Worm (Caenorhabditis elegans) whole organism, L2 larva: Measurements from ENCODE around the gene fbxb-65.

Experiments
- C34F6.9 ChIP-seq: fragments of 150-350 bp; optimal IDR thresholded peaks from 2 replicates; lab custom pipeline; 2014; ENCODE audit warnings: missing biosample characterization, missing genetic modification characterization
- R02D3.7 ChIP-seq: fragments of 150-350 bp; optimal IDR thresholded peaks from 2 replicates; lab custom pipeline; 2014; ENCODE audit warnings: missing biosample characterization, missing genetic modification characterization
- Y55F3AM.14 ChIP-seq: fragments of 200-800 bp; sonication (Bioruptor generic); optimal IDR thresholded peaks from 2 replicates; lab custom pipeline; 2018; ENCODE audit warnings: mild to moderate bottlenecking, missing genetic modification characterization, missing compliant biosample characterization
- ZK546.5 ChIP-seq: sonication (generic microtip); optimal IDR thresholded peaks from 2 replicates; lab custom pipeline; 2017; ENCODE audit warnings: missing biosample characterization, missing genetic modification characterization
- alr-1 ChIP-seq: fragments of 150-350 bp; optimal IDR thresholded peaks from 2 replicates; lab custom pipeline; 2014; ENCODE audit warnings: missing biosample characterization, missing genetic modification characterization
- ama-1 ChIP-seq: fragments of 150-350 bp; optimal IDR thresholded peaks from 2 replicates; lab custom pipeline; 2018; ENCODE audit warnings: inconsistent platforms
- blmp-1 ChIP-seq: sonication (generic microtip); optimal IDR thresholded peaks from 2 replicates; lab custom pipeline; 2017; ENCODE audit warnings: missing genetic modification characterization, mild to moderate bottlenecking, missing compliant biosample characterization, antibody characterized with exemption, moderate library complexity; ENCODE audit not compliant: insufficient read depth
- ceh-16 ChIP-seq: fragments of 150-350 bp; optimal IDR thresholded peaks from 2 replicates; lab custom pipeline; 2014; ENCODE audit warnings: missing biosample characterization, missing genetic modification characterization
- ceh-82 ChIP-seq: fragments of 150-350 bp; optimal IDR thresholded peaks from 2 replicates; lab custom pipeline; 2014; ENCODE audit warnings: missing biosample characterization, missing genetic modification characterization
- crh-2 ChIP-seq: sonication (generic microtip); optimal IDR thresholded peaks from 2 replicates; lab custom pipeline; 2017; ENCODE audit warnings: missing biosample characterization, missing genetic modification characterization
- dmd-4 ChIP-seq: sonication (generic microtip); optimal IDR thresholded peaks from 2 replicates; lab custom pipeline; 2017; ENCODE audit warnings: missing biosample characterization, missing genetic modification characterization
- egl-27 ChIP-seq: sonication (generic microtip); optimal IDR thresholded peaks from 3 replicates; lab custom pipeline; 2017; ENCODE audit warnings: missing biosample characterization, missing genetic modification reagents, missing genetic modification characterization
- elt-1 ChIP-seq: fragments of 150-350 bp; optimal IDR thresholded peaks from 2 replicates; lab custom pipeline; 2014; ENCODE audit warnings: missing biosample characterization, missing genetic modification characterization
- elt-3 ChIP-seq: sonication (generic microtip); optimal IDR thresholded peaks from 2 replicates; lab custom pipeline; 2017; ENCODE audit warnings: missing biosample characterization, missing genetic modification characterization
- fos-1 ChIP-seq: fragments of 150-350 bp; optimal IDR thresholded peaks from 2 replicates; lab custom pipeline; 2014; ENCODE audit warnings: missing biosample characterization, missing genetic modification characterization
- gmeb-1 ChIP-seq: fragments of 150-350 bp; optimal IDR thresholded peaks from 2 replicates; lab custom pipeline; 2014; ENCODE audit warnings: missing biosample characterization, missing genetic modification characterization
- lin-11 ChIP-seq: fragments of 150-350 bp; sonication (generic microtip); optimal IDR thresholded peaks from 2 replicates; lab custom pipeline; 2014; ENCODE audit warnings: missing biosample characterization, missing genetic modification characterization, inconsistent platforms, mixed read lengths
- lin-13 ChIP-seq: fragments of 150-350 bp; optimal IDR thresholded peaks from 2 replicates; lab custom pipeline; 2014; ENCODE audit warnings: missing biosample characterization, missing genetic modification reagents, missing genetic modification characterization
- lin-39 ChIP-seq: fragments of 150-350 bp; optimal IDR thresholded peaks from 2 replicates; lab custom pipeline; 2014; ENCODE audit warnings: missing biosample characterization, missing genetic modification reagents, missing genetic modification characterization
- mab-5 ChIP-seq: fragments of 150-350 bp; optimal IDR thresholded peaks from 2 replicates; lab custom pipeline; 2014; ENCODE audit warnings: missing biosample characterization, missing genetic modification characterization
- mbf-1 ChIP-seq: sonication (generic microtip); optimal IDR thresholded peaks from 2 replicates; lab custom pipeline; 2017; ENCODE audit warnings: missing biosample characterization, missing genetic modification characterization
- mdl-1 ChIP-seq, 2 experiments: fragments of 150-350 bp in 1 of 2; sonication (generic microtip) in 1 of 2; optimal IDR thresholded peaks; 2 replicates each; lab custom pipeline; 2017; ENCODE audit warnings: missing biosample characterization in 2 of 2, missing genetic modification characterization in 2 of 2
- nhr-10 ChIP-seq: sonication (generic microtip); optimal IDR thresholded peaks from 2 replicates; lab custom pipeline; 2017; ENCODE audit warnings: missing biosample characterization, missing genetic modification characterization
- nhr-11 ChIP-seq: fragments of 150-350 bp; optimal IDR thresholded peaks from 2 replicates; lab custom pipeline; 2014; ENCODE audit warnings: missing biosample characterization, missing genetic modification characterization
- nhr-12 ChIP-seq: fragments of 150-350 bp; optimal IDR thresholded peaks from 2 replicates; lab custom pipeline; 2014; ENCODE audit warnings: missing biosample characterization, missing genetic modification characterization
- nhr-129 ChIP-seq: fragments of 150-350 bp; optimal IDR thresholded peaks from 2 replicates; lab custom pipeline; 2014; ENCODE audit warnings: missing biosample characterization, missing genetic modification characterization
- nhr-21 ChIP-seq: fragments of 150-350 bp; optimal IDR thresholded peaks from 2 replicates; lab custom pipeline; 2014; ENCODE audit warnings: missing biosample characterization, missing genetic modification characterization
- nhr-23 ChIP-seq: fragments of 150-350 bp; optimal IDR thresholded peaks from 2 replicates; lab custom pipeline; 2014; ENCODE audit warnings: missing biosample characterization, missing genetic modification reagents, missing genetic modification characterization
- peb-1 ChIP-seq: fragments of 150-350 bp; optimal IDR thresholded peaks from 2 replicates; lab custom pipeline; 2014; ENCODE audit warnings: missing biosample characterization, missing genetic modification characterization
- sem-4 ChIP-seq: fragments of 150-350 bp; optimal IDR thresholded peaks from 2 replicates; lab custom pipeline; 2014; ENCODE audit warnings: missing biosample characterization, missing genetic modification reagents, missing genetic modification characterization
- sma-3 ChIP-seq: sonication (generic microtip); optimal IDR thresholded peaks from 2 replicates; lab custom pipeline; 2016; ENCODE audit warnings: missing genetic modification reagents, missing genetic modification characterization, missing compliant biosample characterization
- sma-9 ChIP-seq, 2 experiments: fragments of 150-350 bp in 1 of 2; sonication (generic microtip) in 1 of 2; optimal IDR thresholded peaks; 2 replicates each; lab custom pipeline; 2014 to 2016; ENCODE audit warnings: missing genetic modification characterization in 2 of 2, mild to moderate bottlenecking in 1 of 2, missing biosample characterization in 1 of 2, missing compliant biosample characterization in 1 of 2, missing genetic modification reagents in 1 of 2, moderate library complexity in 1 of 2
- snpc-4 ChIP-seq: fragments of 150-350 bp; optimal IDR thresholded peaks from 2 replicates; lab custom pipeline; 2014; ENCODE audit warnings: missing biosample characterization, missing genetic modification characterization
- unc-39 ChIP-seq: fragments of 150-350 bp; optimal IDR thresholded peaks from 2 replicates; lab custom pipeline; 2014; ENCODE audit warnings: missing biosample characterization, missing genetic modification characterization
- unc-55 ChIP-seq: fragments of 150-350 bp; sonication (generic microtip); optimal IDR thresholded peaks from 3 replicates; lab custom pipeline; 2014; ENCODE audit warnings: missing biosample characterization, missing genetic modification reagents, missing genetic modification characterization
- unc-62 ChIP-seq: fragments of 150-350 bp; optimal IDR thresholded peaks from 2 replicates; lab custom pipeline; 2014; ENCODE audit warnings: missing biosample characterization, missing genetic modification reagents, missing genetic modification characterization
- zag-1 ChIP-seq: fragments of 150-350 bp; optimal IDR thresholded peaks from 2 replicates; lab custom pipeline; 2014; ENCODE audit warnings: missing biosample characterization, missing genetic modification characterization
- ztf-11 ChIP-seq: sonication (generic microtip); optimal IDR thresholded peaks from 2 replicates; lab custom pipeline; 2017; ENCODE audit warnings: missing biosample characterization, missing genetic modification characterization
- ztf-4 ChIP-seq: fragments of 150-350 bp; optimal IDR thresholded peaks from 2 replicates; lab custom pipeline; 2014; ENCODE audit warnings: missing biosample characterization, missing genetic modification characterization

fbxb-65 gene

ce11 chrV:19303589-19304174 is 25.7 kb upstream of the fbxb-65 start, which contains the start of the genes fbxb-63 and fbxb-61:
Gene fbxb-63, minus strand, starts transcription at chrV:19303730.
Gene fbxb-61, plus strand, starts transcription at chrV:19304124.
- TF ChIP-seq alr-1 (tag; lab: Kevin White, UChicago) (no peak), ztf-11 (no peak), nhr-11 (tag; lab: Kevin White, UChicago) (no peak), elt-3 (no peak), blmp-1 (tag; lab: Kevin White, UChicago) (no peak), nhr-23 (tag; lab: Kevin White, UChicago) (no peak), nhr-10 (tag; lab: Kevin White, UChicago) (no peak), C34F6.9 (tag; lab: Kevin White, UChicago) (no peak), elt-1 (tag; lab: Kevin White, UChicago) (no peak), unc-62 (GFP tag; lab: Kevin White, UChicago) (no peak), nhr-12 (tag; lab: Kevin White, UChicago) (no peak)
- TF ChIP-seq, all 48 proteins: peak for 0

ce11 chrV:19306906-19307305 is 22.5 kb upstream of the fbxb-65 start, which contains the start of gene F55C9.15:
Gene F55C9.15, minus strand, starts transcription at chrV:19307006.
- TF ChIP-seq sma-3 (GFP tag; lab: Kevin White, UChicago): no peak
- TF ChIP-seq R02D3.7: no peak
- no peak for TF ChIP-seq ztf-11
- no peak for TF ChIP-seq nhr-10 (tag; lab: Kevin White, UChicago)
- no peak for TF ChIP-seq lin-13
- no peak for TF ChIP-seq ZK546.5 (tag; lab: Kevin White, UChicago)
- TF ChIP-seq snpc-4: no peak
- TF ChIP-seq sma-9 (GFP tag; optimal IDR thresholded peaks at IDR 0.05; lab: Kevin White, UChicago): no peak
- TF ChIP-seq sma-9 (tag; optimal IDR thresholded peaks at IDR 0.05; lab: Kevin White, UChicago): no peak
- no peak for TF ChIP-seq sem-4 (tag; lab: Kevin White, UChicago)
- TF ChIP-seq mbf-1 (tag; lab: Kevin White, UChicago): no peak
- TF ChIP-seq nhr-21 (tag; lab: Kevin White, UChicago): no peak
- no peak for TF ChIP-seq mdl-1 (tag; optimal IDR thresholded peaks at IDR 0.05; lab: Kevin White, UChicago)
- TF ChIP-seq nhr-129 (tag; lab: Kevin White, UChicago): no peak
- no peak for TF ChIP-seq zag-1
- TF ChIP-seq unc-39: no peak
- TF ChIP-seq lin-11: no peak

ce11 chrV:19308137-19308536 is 21.2 kb upstream of the fbxb-65 start:
- TF ChIP-seq dmd-4 (tag; lab: Kevin White, UChicago): no peak
- TF ChIP-seq lin-13: no peak
- no peak for TF ChIP-seq sem-4 (tag; lab: Kevin White, UChicago)
- TF ChIP-seq unc-55 (GFP tag; lab: Kevin White, UChicago): no peak
- no peak for TF ChIP-seq gmeb-1
- no peak for TF ChIP-seq nhr-21 (tag; lab: Kevin White, UChicago)
- TF ChIP-seq ztf-4: no peak
- no peak for TF ChIP-seq ZK546.5 (tag; lab: Kevin White, UChicago)
- TF ChIP-seq blmp-1 (tag; lab: Kevin White, UChicago): no peak
- no peak for TF ChIP-seq mdl-1 (tag; optimal IDR thresholded peaks at IDR 0.05; lab: Kevin White, UChicago)
- no peak for TF ChIP-seq mab-5 (tag; lab: Kevin White, UChicago)
- TF ChIP-seq R02D3.7: no peak
- TF ChIP-seq alr-1 (tag; lab: Kevin White, UChicago): no peak
- no peak for TF ChIP-seq crh-2 (tag; lab: Kevin White, UChicago)
- no peak for TF ChIP-seq sma-9 (GFP tag; optimal IDR thresholded peaks at IDR 0.05; lab: Kevin White, UChicago)
- TF ChIP-seq sma-9 (tag; optimal IDR thresholded peaks at IDR 0.05; lab: Kevin White, UChicago): no peak
- TF ChIP-seq ama-1: no peak
- TF ChIP-seq nhr-12 (tag; lab: Kevin White, UChicago): no peak

ce11 chrV:19309591-19309990 is 19.8 kb upstream of the fbxb-65 start, which contains the start of gene F55C9.11:
Gene F55C9.11, minus strand, starts transcription at chrV:19309691.
- no peak for TF ChIP-seq lin-13
- TF ChIP-seq Y55F3AM.14: no peak
- no peak for TF ChIP-seq sma-3 (GFP tag; lab: Kevin White, UChicago)
- TF ChIP-seq lin-39 (tag; lab: Kevin White, UChicago): no peak
- TF ChIP-seq ceh-82: no peak
- TF ChIP-seq egl-27 (tag; lab: Kevin White, UChicago): no peak
- TF ChIP-seq peb-1 (tag; lab: Kevin White, UChicago): no peak
- no peak for TF ChIP-seq ceh-16
- no peak for TF ChIP-seq fos-1
